Fruit fly (Drosophila melanogaster) whole organism, embryonic: ENCODE results near the gene Pdh.

Experiments
- Atf-2 ChIP-seq: fragments of 200-800 bp; sonication (Bioruptor generic); optimal IDR thresholded peaks from 2 replicates; lab custom pipeline; 2016; ENCODE audit warnings: missing biosample characterization, missing genetic modification characterization
- BEAF-32 ChIP-seq: fragments of 200-800 bp; sonication (Bioruptor generic); optimal IDR thresholded peaks from 3 replicates; lab custom pipeline; 2017; ENCODE audit warnings: missing biosample characterization, missing genetic modification characterization, mild to moderate bottlenecking, moderate library complexity, missing genetic modification reagents
- Bgb ChIP-seq: fragments of 200-800 bp; sonication (Bioruptor generic); IDR thresholded peaks from 2 replicates; pipeline ENCODE4 v1.3.6; 2022; ENCODE audit warnings: missing biosample characterization, missing genetic modification characterization; ENCODE audit not compliant: partially characterized antibody
- Bteb2 ChIP-seq: fragments of 200-800 bp; sonication (Bioruptor generic); optimal IDR thresholded peaks from 2 replicates; lab custom pipeline; 2016; ENCODE audit warnings: missing biosample characterization, missing genetic modification characterization
- CG10431 ChIP-seq: fragments of 200-800 bp; sonication (Bioruptor generic); optimal IDR thresholded peaks from 3 replicates; lab custom pipeline; 2018; ENCODE audit warnings: missing biosample characterization, mild to moderate bottlenecking, missing genetic modification characterization
- CG10959 ChIP-seq: fragments of 200-800 bp; sonication (Bioruptor generic); IDR thresholded peaks from 2 replicates; pipeline ENCODE4 v1.3.6; 2022; ENCODE audit warnings: missing biosample characterization, missing genetic modification characterization
- CG12071 ChIP-seq: fragments of 200-800 bp; sonication (Bioruptor generic); optimal IDR thresholded peaks from 3 replicates; lab custom pipeline; 2018; ENCODE audit warnings: missing biosample characterization, mild to moderate bottlenecking, missing genetic modification characterization
- CG12219 ChIP-seq: fragments of 200-800 bp; sonication (Bioruptor generic); optimal IDR thresholded peaks from 3 replicates; lab custom pipeline; 2018; ENCODE audit warnings: missing biosample characterization, mild to moderate bottlenecking, missing genetic modification characterization
- CG1233 ChIP-seq: fragments of 200-800 bp; sonication (Bioruptor generic); optimal IDR thresholded peaks from 4 replicates; lab custom pipeline; 2018; ENCODE audit warnings: missing biosample characterization, mild to moderate bottlenecking, missing genetic modification characterization
- CG14667 ChIP-seq: fragments of 200-800 bp; sonication (Bioruptor generic); IDR thresholded peaks from 2 replicates; pipeline ENCODE4 v1.3.6; 2022; ENCODE audit warnings: missing biosample characterization, missing genetic modification characterization
- CG17568 ChIP-seq: fragments of 200-800 bp; sonication (Bioruptor generic); optimal IDR thresholded peaks from 2 replicates; lab custom pipeline; 2018; ENCODE audit warnings: missing biosample characterization, mild to moderate bottlenecking, missing genetic modification characterization, moderate library complexity
- CG1832 ChIP-seq: fragments of 200-800 bp; sonication (Bioruptor generic); optimal IDR thresholded peaks from 2 replicates; lab custom pipeline; 2017; ENCODE audit warnings: missing biosample characterization, mild to moderate bottlenecking, missing genetic modification characterization, inconsistent platforms
- CG3065 ChIP-seq: fragments of 200-800 bp; sonication (Bioruptor generic); optimal IDR thresholded peaks from 2 replicates; lab custom pipeline; 2016; ENCODE audit warnings: missing biosample characterization, missing genetic modification characterization
- CG33557 ChIP-seq: fragments of 200-800 bp; sonication (Bioruptor generic); optimal IDR thresholded peaks from 2 replicates; lab custom pipeline; 2019; ENCODE audit warnings: missing biosample characterization, mild to moderate bottlenecking, missing genetic modification characterization, moderate library complexity
- CG4617 ChIP-seq: fragments of 200-800 bp; sonication (Bioruptor generic); optimal IDR thresholded peaks from 3 replicates; lab custom pipeline; 2016; ENCODE audit warnings: missing biosample characterization, missing genetic modification characterization, borderline replicate concordance
- CG6813 ChIP-seq: fragments of 200-800 bp; sonication (Bioruptor generic); optimal IDR thresholded peaks from 2 replicates; lab custom pipeline; 2017; ENCODE audit warnings: missing biosample characterization, missing genetic modification characterization, mild to moderate bottlenecking, moderate library complexity, missing genetic modification reagents
- CG7271 ChIP-seq: fragments of 200-800 bp; sonication (Bioruptor generic); optimal IDR thresholded peaks from 2 replicates; lab custom pipeline; 2018; ENCODE audit warnings: missing biosample characterization, mild to moderate bottlenecking, missing genetic modification characterization, moderate library complexity
- CG7556 ChIP-seq: fragments of 200-800 bp; sonication (Bioruptor generic); optimal IDR thresholded peaks from 2 replicates; lab custom pipeline; 2017; ENCODE audit warnings: missing biosample characterization, mild to moderate bottlenecking, missing genetic modification characterization
- CG9797 ChIP-seq: fragments of 200-800 bp; sonication (Bioruptor generic); optimal IDR thresholded peaks from 3 replicates; lab custom pipeline; 2018; ENCODE audit warnings: missing biosample characterization, mild to moderate bottlenecking, missing genetic modification characterization
- CTCF ChIP-seq: fragments of 200-800 bp; sonication (Bioruptor generic); optimal IDR thresholded peaks from 2 replicates; lab custom pipeline; 2017; ENCODE audit warnings: missing biosample characterization, mild to moderate bottlenecking, missing genetic modification characterization, moderate library complexity
- Deaf1 ChIP-seq: fragments of 200-800 bp; optimal IDR thresholded peaks from 3 replicates; lab custom pipeline; 2019; ENCODE audit warnings: missing biosample characterization, mild to moderate bottlenecking, missing genetic modification characterization, moderate library complexity
- Doc2 ChIP-seq: fragments of 200-800 bp; sonication (Bioruptor generic); IDR thresholded peaks from 2 replicates; pipeline ENCODE4 v1.3.6; 2022; ENCODE audit warnings: missing biosample characterization, missing genetic modification characterization
- HLH3B ChIP-seq: fragments of 200-800 bp; sonication (Bioruptor generic); IDR thresholded peaks from 2 replicates; pipeline ENCODE4 v1.3.6; 2022; ENCODE audit warnings: missing biosample characterization, missing genetic modification characterization
- HLHmδ ChIP-seq: fragments of 200-800 bp; sonication (Bioruptor generic); optimal IDR thresholded peaks from 2 replicates; lab custom pipeline; 2018; ENCODE audit warnings: missing biosample characterization, mild to moderate bottlenecking, missing genetic modification characterization, moderate library complexity
- Hey ChIP-seq: fragments of 200-800 bp; sonication (Bioruptor generic); optimal IDR thresholded peaks from 3 replicates; lab custom pipeline; 2018; ENCODE audit warnings: missing biosample characterization, mild to moderate bottlenecking, missing genetic modification characterization
- Hr78 ChIP-seq, 2 experiments: fragments of 200-800 bp in 1 of 2; fragments of >200 bp in 1 of 2; sonication (Bioruptor generic) in 1 of 2; optimal IDR thresholded peaks; 2 replicates each; lab custom pipeline; 2017 to 2019; ENCODE audit warnings: missing biosample characterization in 2 of 2, missing genetic modification characterization in 2 of 2, mild to moderate bottlenecking in 1 of 2, moderate library complexity in 1 of 2
- NC2α ChIP-seq: fragments of 200-800 bp; sonication (Bioruptor generic); optimal IDR thresholded peaks from 2 replicates; lab custom pipeline; 2016; ENCODE audit warnings: missing biosample characterization, missing genetic modification characterization
- NC2β ChIP-seq: fragments of 200-800 bp; sonication (Bioruptor generic); optimal IDR thresholded peaks from 2 replicates; lab custom pipeline; 2016; ENCODE audit warnings: missing biosample characterization, missing genetic modification characterization
- Tbp ChIP-seq: fragments of >200 bp; optimal IDR thresholded peaks from 2 replicates; lab custom pipeline; 2018; ENCODE audit warnings: missing biosample characterization, missing genetic modification characterization
- YL-1 ChIP-seq: fragments of 200-800 bp; sonication (Bioruptor generic); optimal IDR thresholded peaks from 3 replicates; lab custom pipeline; 2017; ENCODE audit warnings: missing biosample characterization, mild to moderate bottlenecking, missing genetic modification characterization
- ab ChIP-seq: fragments of 200-800 bp; sonication (Bioruptor generic); optimal IDR thresholded peaks from 2 replicates; lab custom pipeline; 2016; ENCODE audit warnings: missing biosample characterization, missing genetic modification characterization
- az2 ChIP-seq: fragments of 200-800 bp; sonication (Bioruptor generic); optimal IDR thresholded peaks from 3 replicates; lab custom pipeline; 2016; ENCODE audit warnings: missing biosample characterization, missing genetic modification characterization
- ci ChIP-seq: fragments of 200-800 bp; sonication (Bioruptor generic); IDR thresholded peaks from 3 replicates; pipeline ENCODE4 v1.3.6; 2022; ENCODE audit warnings: missing biosample characterization, missing genetic modification characterization
- ewg ChIP-seq: fragments of 200-800 bp; sonication (Bioruptor generic); optimal IDR thresholded peaks from 3 replicates; lab custom pipeline; 2017; ENCODE audit warnings: mild to moderate bottlenecking, missing biosample characterization, missing genetic modification reagents, missing genetic modification characterization
- eyg ChIP-seq: fragments of 200-800 bp; sonication (Bioruptor generic); optimal IDR thresholded peaks from 3 replicates; lab custom pipeline; 2016; ENCODE audit warnings: missing biosample characterization, missing genetic modification characterization
- fd96Cb ChIP-seq: fragments of 200-800 bp; sonication (Bioruptor generic); optimal IDR thresholded peaks from 2 replicates; lab custom pipeline; 2018; ENCODE audit warnings: missing biosample characterization, mild to moderate bottlenecking, missing genetic modification characterization, moderate library complexity
- grau ChIP-seq: fragments of 200-800 bp; optimal IDR thresholded peaks from 3 replicates; lab custom pipeline; 2019; ENCODE audit warnings: missing biosample characterization, mild to moderate bottlenecking, missing genetic modification characterization, moderate library complexity
- gro ChIP-seq: fragments of 200-800 bp; sonication (Bioruptor generic); optimal IDR thresholded peaks from 2 replicates; lab custom pipeline; 2016; ENCODE audit warnings: missing biosample characterization, missing genetic modification characterization
- gsb-n ChIP-seq: fragments of 200-800 bp; sonication (Bioruptor generic); optimal IDR thresholded peaks from 3 replicates; lab custom pipeline; 2018; ENCODE audit warnings: missing biosample characterization, mild to moderate bottlenecking, missing genetic modification characterization
- hb ChIP-seq: fragments of 200-800 bp; sonication (Bioruptor generic); IDR thresholded peaks from 3 replicates; pipeline ENCODE4 v1.3.6; 2022; ENCODE audit warnings: missing biosample characterization, missing genetic modification characterization; ENCODE audit not compliant: partially characterized antibody
- jigr1 ChIP-seq: fragments of 200-800 bp; sonication (Bioruptor generic); IDR thresholded peaks from 3 replicates; pipeline ENCODE4 v1.3.6; 2022; ENCODE audit warnings: missing biosample characterization, missing genetic modification characterization
- pfk ChIP-seq: fragments of 200-800 bp; sonication (Bioruptor generic); optimal IDR thresholded peaks from 2 replicates; lab custom pipeline; 2018; ENCODE audit warnings: missing biosample characterization, mild to moderate bottlenecking, missing genetic modification characterization, moderate library complexity
- rib ChIP-seq: fragments of 200-800 bp; sonication (Bioruptor generic); IDR thresholded peaks from 2 replicates; pipeline ENCODE4 v1.3.6; 2022; ENCODE audit warnings: missing biosample characterization, missing genetic modification characterization
- ro ChIP-seq: fragments of 200-800 bp; sonication (Bioruptor generic); IDR thresholded peaks from 2 replicates; pipeline ENCODE4 v1.3.6; 2022; ENCODE audit warnings: missing biosample characterization, missing genetic modification characterization
- sens-2 ChIP-seq: fragments of 200-800 bp; sonication (Bioruptor generic); IDR thresholded peaks from 2 replicates; pipeline ENCODE4 v1.3.6; 2022; ENCODE audit warnings: missing biosample characterization, missing genetic modification characterization
- sqz ChIP-seq: fragments of 200-800 bp; sonication (Bioruptor generic); optimal IDR thresholded peaks from 3 replicates; lab custom pipeline; 2018; ENCODE audit warnings: missing biosample characterization, mild to moderate bottlenecking, missing genetic modification characterization
- stwl ChIP-seq: fragments of 200-800 bp; sonication (Bioruptor generic); optimal IDR thresholded peaks from 3 replicates; lab custom pipeline; 2018; ENCODE audit warnings: missing biosample characterization, mild to moderate bottlenecking, missing genetic modification characterization, moderate library complexity
- sug ChIP-seq: fragments of 200-800 bp; optimal IDR thresholded peaks from 2 replicates; lab custom pipeline; 2019; ENCODE audit warnings: missing biosample characterization, mild to moderate bottlenecking, missing genetic modification characterization, moderate library complexity
- tgo ChIP-seq: fragments of 200-800 bp; sonication (Bioruptor generic); IDR thresholded peaks from 3 replicates; pipeline ENCODE4 v1.3.6; 2022; ENCODE audit warnings: missing biosample characterization, missing genetic modification characterization
- wor ChIP-seq: fragments of 200-800 bp; sonication (Bioruptor generic); IDR thresholded peaks from 2 replicates; pipeline ENCODE4 v1.3.6; 2022; ENCODE audit warnings: missing biosample characterization, missing genetic modification characterization

Gene Pdh

dm6 chr3L:16385880-16386584, 31.9 kb upstream of the Pdh start, which contains the start of the genes Agpat3 and RAF2 (continued):
- no peak for TF ChIP-seq Doc2 (GFP tag; lab: Robert Waterston, UW)
- TF ChIP-seq ewg (GFP tag; lab: Kevin White, UChicago): peak; percentile 4
- no peak for TF ChIP-seq CG1233 (GFP tag; lab: Kevin White, UChicago)
- TF ChIP-seq CG14667: no peak
- no peak for TF ChIP-seq CG4617 (GFP tag; lab: Kevin White, UChicago)
- TF ChIP-seq ro (GFP tag; lab: Robert Waterston, UW): no peak
- TF ChIP-seq CG12071 (GFP tag; lab: Kevin White, UChicago): no peak
- TF ChIP-seq az2 (GFP tag; lab: Kevin White, UChicago): peak; percentile 47
- TF ChIP-seq Hr78 (GFP tag; optimal IDR thresholded peaks at IDR 0.05; lab: Kevin White, UChicago): no peak
- TF ChIP-seq rib (GFP tag; lab: Robert Waterston, UW): no peak
- no peak for TF ChIP-seq Tbp (GFP tag; lab: Kevin White, UChicago)
- no peak for TF ChIP-seq CG7271 (tag; lab: Kevin White, UChicago)
- no peak for TF ChIP-seq CG10959 (GFP tag; lab: Robert Waterston, UW)
- TF ChIP-seq ci: 0 out of 3 replicates have a peak, but pooled peaks have one; percentile 5
- no peak for TF ChIP-seq CG17568
- TF ChIP-seq ab (GFP tag; lab: Kevin White, UChicago): no peak
- no peak for TF ChIP-seq CG12219 (GFP tag; lab: Kevin White, UChicago)
- no peak for TF ChIP-seq CG10431 (GFP tag; lab: Kevin White, UChicago)
- peak; percentile 37 for TF ChIP-seq BEAF-32 (GFP tag; lab: Kevin White, UChicago)
- peak; percentile 24 for TF ChIP-seq stwl
- TF ChIP-seq Bteb2 (GFP tag; lab: Kevin White, UChicago): peak; percentile 18
- no peak for TF ChIP-seq NC2α (GFP tag; lab: Kevin White, UChicago)
- TF ChIP-seq jigr1 (GFP tag; lab: Robert Waterston, UW): no peak
- TF ChIP-seq CG6813 (GFP tag; lab: Kevin White, UChicago): no peak
- TF ChIP-seq gro: no peak
- TF ChIP-seq tgo (GFP tag; lab: Robert Waterston, UW): no peak; the same call in 2 of the 3 replicates
- TF ChIP-seq grau (tag; lab: Kevin White, UChicago): peak; percentile 54
- TF ChIP-seq HLH3B (GFP tag; lab: Robert Waterston, UW): peak; percentile 31; the same call in 1 of the 2 replicates
- no peak for TF ChIP-seq CG7556
- TF ChIP-seq CG3065: no peak
- TF ChIP-seq pfk (GFP tag; lab: Kevin White, UChicago): no peak
- TF ChIP-seq Deaf1 (tag; lab: Kevin White, UChicago): no peak
- no peak for TF ChIP-seq CG33557 (GFP tag; lab: Kevin White, UChicago)
- TF ChIP-seq CG1832 (GFP tag; lab: Kevin White, UChicago): no peak
- TF ChIP-seq hb: no peak
- TF ChIP-seq Bgb (GFP tag; lab: Robert Waterston, UW): no peak
- peak; percentile 72 for TF ChIP-seq CG9797 (GFP tag; lab: Kevin White, UChicago)
- TF ChIP-seq Hey: no peak
- no peak for TF ChIP-seq Atf-2
- no peak for TF ChIP-seq sug (tag; lab: Kevin White, UChicago)
- TF ChIP-seq YL-1 (GFP tag; lab: Kevin White, UChicago): no peak
- no peak for TF ChIP-seq CTCF (GFP tag; lab: Kevin White, UChicago)
- peak; percentile 10 for TF ChIP-seq gsb-n (tag; lab: Kevin White, UChicago)
- TF ChIP-seq sens-2 (GFP tag; lab: Robert Waterston, UW): no peak
- no peak for TF ChIP-seq HLHmδ (GFP tag; lab: Kevin White, UChicago)
- 0 out of 2 replicates have a peak, but pooled peaks have one; percentile 21 for TF ChIP-seq wor
- no peak for TF ChIP-seq NC2β (GFP tag; lab: Kevin White, UChicago)
- TF ChIP-seq sqz (GFP tag; lab: Kevin White, UChicago): no peak
- peak; percentile 52 for TF ChIP-seq fd96Cb (tag; lab: Kevin White, UChicago)
- TF ChIP-seq eyg (GFP tag; lab: Kevin White, UChicago): no peak
